Worm (Caenorhabditis elegans) whole organism, young adult: ENCODE results near the gene clec-60.
"Not testable (repeated sequence)": the region's sequence is repeated elsewhere in the genome, so short reads cannot be mapped to it uniquely, and the experiment has no call there.

Experiments used
- B0336.3 ChIP-seq: fragments of 200-800 bp; sonication (Bioruptor generic); IDR thresholded peaks from 2 replicates; pipeline ENCODE4 v1.3.6; 2022; ENCODE audit warnings: missing genetic modification characterization, missing compliant biosample characterization
- F39B2.1 ChIP-seq: fragments of 200-800 bp; sonication (Bioruptor generic); IDR thresholded peaks from 2 replicates; pipeline ENCODE4 v1.3.6; 2022; ENCODE audit warnings: missing genetic modification reagents, missing genetic modification characterization, missing compliant biosample characterization
- F49E8.2 ChIP-seq: sonication (generic microtip); optimal IDR thresholded peaks from 3 replicates; lab custom pipeline; 2017; ENCODE audit warnings: missing genetic modification characterization, mild to moderate bottlenecking, missing compliant biosample characterization, antibody characterized with exemption, moderate library complexity; ENCODE audit not compliant: insufficient read depth
- F57A8.1 ChIP-seq: fragments of 200-800 bp; sonication (Bioruptor generic); optimal IDR thresholded peaks from 2 replicates; lab custom pipeline; 2018; ENCODE audit warnings: mild to moderate bottlenecking, missing genetic modification characterization, moderate library complexity, missing compliant biosample characterization
- K12H6.12 ChIP-seq: fragments of 200-800 bp; sonication (Bioruptor generic); optimal IDR thresholded peaks from 2 replicates; lab custom pipeline; 2018; ENCODE audit warnings: mild to moderate bottlenecking, missing genetic modification characterization, missing compliant biosample characterization
- T07F8.4 ChIP-seq: sonication (generic microtip); optimal IDR thresholded peaks from 2 replicates; lab custom pipeline; 2016; ENCODE audit warnings: mild to moderate bottlenecking, missing genetic modification characterization, moderate library complexity, missing compliant biosample characterization
- Y95B8A.8 ChIP-seq: fragments of 200-800 bp; sonication (Bioruptor generic); IDR thresholded peaks from 2 replicates; pipeline ENCODE4 v1.3.6; 2022; ENCODE audit warnings: missing genetic modification reagents, missing genetic modification characterization, missing compliant biosample characterization
- akir-1 ChIP-seq: fragments of 200-800 bp; sonication (Bioruptor generic); optimal IDR thresholded peaks from 2 replicates; lab custom pipeline; 2018; ENCODE audit warnings: mild to moderate bottlenecking, missing genetic modification characterization, moderate library complexity, missing compliant biosample characterization
- aptf-3 ChIP-seq: fragments of 200-800 bp; sonication (Bioruptor generic); IDR thresholded peaks from 2 replicates; pipeline ENCODE4 v1.3.6; 2022; ENCODE audit warnings: missing genetic modification characterization, missing compliant biosample characterization
- atf-7 ChIP-seq: sonication (generic microtip); optimal IDR thresholded peaks from 2 replicates; lab custom pipeline; 2017; ENCODE audit warnings: mild to moderate bottlenecking, missing genetic modification characterization, missing compliant biosample characterization
- attf-6 ChIP-seq: fragments of 200-800 bp; sonication (Bioruptor generic); IDR thresholded peaks from 2 replicates; pipeline ENCODE4 v1.3.6; 2022; ENCODE audit warnings: missing genetic modification reagents, missing genetic modification characterization, missing compliant biosample characterization
- bed-2 ChIP-seq: fragments of 200-800 bp; sonication (Bioruptor generic); IDR thresholded peaks from 2 replicates; pipeline ENCODE4 v1.3.6; 2022; ENCODE audit warnings: missing genetic modification reagents, missing genetic modification characterization, missing compliant biosample characterization
- ceh-40 ChIP-seq: fragments of 200-800 bp; sonication (Bioruptor generic); IDR thresholded peaks from 2 replicates; pipeline ENCODE4 v1.3.6; 2022; ENCODE audit warnings: missing genetic modification characterization, missing compliant biosample characterization
- ceh-58 ChIP-seq: fragments of 200-800 bp; sonication (Bioruptor generic); IDR thresholded peaks from 2 replicates; pipeline ENCODE4 v1.3.6; 2022; ENCODE audit warnings: missing genetic modification characterization, missing compliant biosample characterization
- ceh-91 ChIP-seq: fragments of 200-800 bp; sonication (Bioruptor generic); IDR thresholded peaks from 2 replicates; pipeline ENCODE4 v1.3.6; 2022; ENCODE audit warnings: missing genetic modification reagents, missing genetic modification characterization, missing compliant biosample characterization
- chd-7 ChIP-seq: sonication (generic microtip); optimal IDR thresholded peaks from 2 replicates; lab custom pipeline; 2016; ENCODE audit warnings: mild to moderate bottlenecking, missing genetic modification characterization, moderate library complexity, missing compliant biosample characterization
- die-1 ChIP-seq: sonication (generic microtip); optimal IDR thresholded peaks from 2 replicates; lab custom pipeline; 2016; ENCODE audit warnings: missing genotype, mild to moderate bottlenecking, missing genetic modification characterization, missing compliant biosample characterization
- dox-1 ChIP-seq: fragments of 200-800 bp; sonication (Bioruptor generic); IDR thresholded peaks from 2 replicates; pipeline ENCODE4 v1.3.6; 2022; ENCODE audit warnings: missing genetic modification reagents, missing genetic modification characterization, missing compliant biosample characterization
- dpl-1 ChIP-seq: fragments of 150-350 bp; optimal IDR thresholded peaks from 2 replicates; lab custom pipeline; 2014; ENCODE audit warnings: missing biosample characterization, missing genetic modification reagents, missing genetic modification characterization
- efl-1 ChIP-seq: fragments of 150-350 bp; optimal IDR thresholded peaks from 2 replicates; lab custom pipeline; 2014; ENCODE audit warnings: missing biosample characterization, missing genetic modification reagents, missing genetic modification characterization
- egl-18 ChIP-seq: fragments of 200-800 bp; sonication (Bioruptor generic); IDR thresholded peaks from 2 replicates; pipeline ENCODE4 v1.3.6; 2022; ENCODE audit warnings: missing genetic modification reagents, missing genetic modification characterization, missing compliant biosample characterization
- fkh-3 ChIP-seq: sonication (generic microtip); optimal IDR thresholded peaks from 2 replicates; lab custom pipeline; 2016; ENCODE audit warnings: mild to moderate bottlenecking, missing genetic modification characterization, missing compliant biosample characterization
- him-1 ChIP-seq: sonication (generic microtip); optimal IDR thresholded peaks from 2 replicates; lab custom pipeline; 2016; ENCODE audit warnings: missing genotype, missing genetic modification reagents, missing genetic modification characterization, missing compliant biosample characterization
- hlh-12 ChIP-seq: sonication (generic microtip); optimal IDR thresholded peaks from 2 replicates; lab custom pipeline; 2016; ENCODE audit warnings: missing genetic modification characterization, missing compliant biosample characterization
- hmg-1.2 ChIP-seq: fragments of 200-800 bp; sonication (Bioruptor generic); IDR thresholded peaks from 2 replicates; pipeline ENCODE4 v1.3.6; 2022; ENCODE audit warnings: missing genetic modification reagents, missing genetic modification characterization, missing compliant biosample characterization
- hrde-1 ChIP-seq: sonication (generic microtip); optimal IDR thresholded peaks from 2 replicates; lab custom pipeline; 2016; ENCODE audit warnings: missing genetic modification characterization, mild to moderate bottlenecking, missing compliant biosample characterization, moderate library complexity, missing genotype, missing genetic modification reagents, borderline replicate concordance
- hsf-1 ChIP-seq: fragments of 200-800 bp; sonication (Bioruptor generic); IDR thresholded peaks from 2 replicates; pipeline ENCODE4 v1.3.6; 2022; ENCODE audit warnings: missing genetic modification reagents, missing genetic modification characterization, missing compliant biosample characterization
- let-526 ChIP-seq: fragments of 200-800 bp; sonication (Bioruptor generic); IDR thresholded peaks from 2 replicates; pipeline ENCODE4 v1.3.6; 2022; ENCODE audit warnings: missing genetic modification reagents, missing genetic modification characterization, missing compliant biosample characterization
- let-607 ChIP-seq, 2 experiments: fragments of 200-800 bp in 1 of 2; sonication (Bioruptor generic) in 1 of 2; sonication (generic microtip) in 1 of 2; optimal IDR thresholded peaks; 2 replicates each; lab custom pipeline; 2016 to 2018; ENCODE audit warnings: mild to moderate bottlenecking in 2 of 2, missing compliant biosample characterization in 2 of 2, missing genetic modification characterization in 2 of 2, moderate library complexity in 2 of 2, missing genotype in 1 of 2
- lin-35 ChIP-seq, 3 experiments: fragments of 150-350 bp in 2 of 3; sonication (generic microtip) in 1 of 3; optimal IDR thresholded peaks; 2 replicates each; lab custom pipeline; 2014 to 2018; ENCODE audit warnings: missing biosample characterization in 3 of 3, missing genetic modification characterization in 3 of 3, missing genetic modification reagents in 3 of 3
- nfya-1 ChIP-seq: sonication (generic microtip); optimal IDR thresholded peaks from 2 replicates; lab custom pipeline; 2017; ENCODE audit warnings: antibody characterized with exemption, missing compliant biosample characterization, missing genetic modification characterization, borderline replicate concordance; ENCODE audit not compliant: insufficient read depth
- nhr-80 ChIP-seq: sonication (generic microtip); optimal IDR thresholded peaks from 2 replicates; lab custom pipeline; 2016; ENCODE audit warnings: missing genetic modification characterization, missing compliant biosample characterization
- pha-4 ChIP-seq: fragments of 150-350 bp; sonication (generic microtip); optimal IDR thresholded peaks from 2 replicates; lab custom pipeline; 2014; ENCODE audit warnings: missing biosample characterization, missing genetic modification reagents, missing genetic modification characterization
- snpc-1.3 ChIP-seq: sonication (generic microtip); optimal IDR thresholded peaks from 2 replicates; lab custom pipeline; 2017; ENCODE audit warnings: missing genetic modification characterization, mild to moderate bottlenecking, missing compliant biosample characterization, antibody characterized with exemption, moderate library complexity, missing genotype, missing genetic modification reagents; ENCODE audit not compliant: insufficient read depth
- snpc-4 ChIP-seq, 5 experiments: fragments of 150-350 bp in 1 of 5; sonication (generic microtip) in 4 of 5; optimal IDR thresholded peaks; 2 replicates each; lab custom pipeline; 2014 to 2018; ENCODE audit warnings: missing genetic modification characterization in 5 of 5, missing biosample characterization in 3 of 5, antibody characterized with exemption in 2 of 5, mild to moderate bottlenecking in 2 of 5, missing compliant biosample characterization in 2 of 5, missing genotype in 2 of 5, moderate library complexity in 2 of 5, missing genetic modification reagents in 1 of 5
- unc-62 ChIP-seq: fragments of 150-350 bp; optimal IDR thresholded peaks from 2 replicates; lab custom pipeline; 2014; ENCODE audit warnings: missing biosample characterization, missing genetic modification reagents, missing genetic modification characterization
- xnd-1 ChIP-seq: sonication (generic microtip); optimal IDR thresholded peaks from 2 replicates; lab custom pipeline; 2016; ENCODE audit warnings: missing genotype, missing genetic modification reagents, missing genetic modification characterization, missing compliant biosample characterization
- zfh-2 ChIP-seq: fragments of 200-800 bp; sonication (Bioruptor generic); conservative IDR thresholded peaks from 2 replicates; pipeline ENCODE4 v1.3.6; 2022; ENCODE audit warnings: missing genetic modification reagents, missing genetic modification characterization, missing compliant biosample characterization
- ztf-22 ChIP-seq: fragments of 200-800 bp; sonication (Bioruptor generic); optimal IDR thresholded peaks from 2 replicates; lab custom pipeline; 2018; ENCODE audit warnings: mild to moderate bottlenecking, missing genetic modification characterization, moderate library complexity, missing compliant biosample characterization
- ztf-25 ChIP-seq: fragments of 200-800 bp; sonication (Bioruptor generic); IDR thresholded peaks from 2 replicates; pipeline ENCODE4 v1.3.6; 2022; ENCODE audit warnings: missing genetic modification reagents, missing genetic modification characterization, missing compliant biosample characterization

Gene clec-60

ce11 chrII:10501578-10501977 is 19.9 kb upstream of the clec-60 start:
- TF ChIP-seq hmg-1.2 (GFP tag; lab: Robert Waterston, UW) (peak; percentile 68; the same call in 1 of the 2 replicates), hlh-12 (tag; lab: Kevin White, UChicago) (no peak), let-607 (tag; optimal IDR thresholded peaks at IDR 0.05; lab: Kevin White, UChicago) (no peak), zfh-2 (0 out of 2 replicates have a peak, but pooled peaks have one; percentile 17), nhr-80 (peak; percentile 17), bed-2 (no peak)

- TF ChIP-seq ztf-22 (GFP tag; lab: Kevin White, UChicago) (no peak), ztf-25 (GFP tag; lab: Robert Waterston, UW) (no peak), pha-4 (tag; lab: Kevin White, UChicago) (no peak), aptf-3 (GFP tag; lab: Robert Waterston, UW) (no peak), let-526 (GFP tag; lab: Robert Waterston, UW) (no peak), unc-62 (no peak), B0336.3 (GFP tag; lab: Robert Waterston, UW) (no peak), egl-18 (GFP tag; lab: Robert Waterston, UW) (no peak), K12H6.12 (no peak), snpc-1.3 (tag; lab: Kevin White, UChicago) (no peak), akir-1 (GFP tag; lab: Kevin White, UChicago) (no peak), T07F8.4 (no peak), him-1 (no peak), xnd-1 (tag; lab: Kevin White, UChicago) (no peak), efl-1 (no peak), Y95B8A.8 (GFP tag; lab: Robert Waterston, UW) (no peak)
- TF ChIP-seq, all 124 proteins: peak for 0
Measured at ce11 chrII:10500674-10501073, 19.0 kb upstream of the clec-60 start.

ce11 chrII:10495912-10496311 is 14.2 kb upstream of the clec-60 start, which contains the start of gene ZK666.12:
TSS of gene ZK666.12 (plus strand) at chrII:10496212.
- TF ChIP-seq ceh-40 (no peak), chd-7 (tag; lab: Kevin White, UChicago) (no peak)

- no peak for TF ChIP-seq hsf-1 (GFP tag; lab: Robert Waterston, UW)
Measured at ce11 chrII:10494467-10494866, 12.8 kb upstream of the clec-60 start, which contains the start of gene ZK666.14. TSS of gene ZK666.14 (plus strand) at chrII:10494767.

- TF ChIP-seq F57A8.1 (GFP tag; lab: Kevin White, UChicago); ceh-91 (GFP tag; lab: Robert Waterston, UW); lin-35 (GFP tag; optimal IDR thresholded peaks at IDR 0.05; lab: Kevin White, UChicago): not testable (repeated sequence)
Measured at ce11 chrII:10493034-10493433, 11.4 kb upstream of the clec-60 start, which contains the start of gene ZK666.8. TSS of gene ZK666.8 (minus strand) at chrII:10493134.

- TF ChIP-seq F49E8.2 (tag; lab: Kevin White, UChicago) (no peak), dpl-1 (GFP tag; lab: Kevin White, UChicago) (no peak), fkh-3 (tag; lab: Kevin White, UChicago) (no peak), ceh-58 (GFP tag; lab: Robert Waterston, UW) (no peak), atf-7 (tag; lab: Kevin White, UChicago) (no peak), attf-6 (GFP tag; lab: Robert Waterston, UW) (no peak), nfya-1 (tag; lab: Kevin White, UChicago) (no peak), dox-1 (GFP tag; lab: Robert Waterston, UW) (no peak), snpc-4 (GFP tag; optimal IDR thresholded peaks at IDR 0.05; lab: Kevin White, UChicago) (no peak), snpc-4 (tag; optimal IDR thresholded peaks at IDR 0.05; lab: Kevin White, UChicago) (no peak), die-1 (tag; lab: Kevin White, UChicago) (no peak), F39B2.1 (GFP tag; lab: Robert Waterston, UW) (no peak), hrde-1 (tag; lab: Kevin White, UChicago) (no peak), xnd-1 (tag; lab: Kevin White, UChicago) (no peak)
Measured at ce11 chrII:10490329-10490728, 8.7 kb upstream of the clec-60 start, which contains the start of gene clec-61. TSS of gene clec-61 (minus strand) at chrII:10490537.
